Worm (Caenorhabditis elegans) whole organism, L1 larva: ENCODE results near the gene nuo-1.

Experiments
- C04F5.9 ChIP-seq: sonication (generic microtip); optimal IDR thresholded peaks from 2 replicates; lab custom pipeline; 2016; ENCODE audit warnings: missing genetic modification characterization, missing compliant biosample characterization
- C34B4.2 ChIP-seq: sonication (generic microtip); optimal IDR thresholded peaks from 2 replicates; lab custom pipeline; 2017; ENCODE audit warnings: mild to moderate bottlenecking, missing genetic modification characterization, missing compliant biosample characterization
- ceh-90 ChIP-seq: sonication (generic microtip); optimal IDR thresholded peaks from 2 replicates; lab custom pipeline; 2016; ENCODE audit warnings: missing genetic modification characterization, missing compliant biosample characterization
- ces-1 ChIP-seq: fragments of 150-350 bp; optimal IDR thresholded peaks from 2 replicates; lab custom pipeline; 2014; ENCODE audit warnings: missing biosample characterization, missing genetic modification reagents, missing genetic modification characterization
- dpl-1 ChIP-seq, 3 experiments: fragments of 150-350 bp in 2 of 3; sonication (generic microtip) in 1 of 3; optimal IDR thresholded peaks; 2 replicates each; lab custom pipeline; 2014 to 2017; ENCODE audit warnings: missing biosample characterization in 3 of 3, missing genetic modification characterization in 3 of 3, missing genetic modification reagents in 3 of 3
- dsc-1 ChIP-seq: sonication (generic microtip); optimal IDR thresholded peaks from 2 replicates; lab custom pipeline; 2016; ENCODE audit warnings: mild to moderate bottlenecking, missing genetic modification characterization, missing compliant biosample characterization
- efl-1 ChIP-seq, 4 experiments: fragments of 150-350 bp; optimal IDR thresholded peaks in 3 of 4; peaks in 1 of 4; 1 replicate in 1 of 4; 2 replicates in 3 of 4; lab custom pipeline; 2014; ENCODE audit warnings: missing biosample characterization in 2 of 4, missing genetic modification characterization in 2 of 4, missing genetic modification reagents in 2 of 4
- efl-3 ChIP-seq: fragments of 200-800 bp; sonication (Bioruptor generic); optimal IDR thresholded peaks from 2 replicates; lab custom pipeline; 2018; ENCODE audit warnings: mild to moderate bottlenecking, missing genetic modification characterization, missing compliant biosample characterization
- egl-13 ChIP-seq: sonication (generic microtip); optimal IDR thresholded peaks from 2 replicates; lab custom pipeline; 2016; ENCODE audit warnings: missing genotype, missing genetic modification reagents, missing genetic modification characterization, missing compliant biosample characterization
- grh-1 ChIP-seq: fragments of 200-800 bp; sonication (Bioruptor generic); IDR thresholded peaks from 2 replicates; pipeline ENCODE4 v1.3.6; 2022; ENCODE audit warnings: missing genetic modification reagents, missing genetic modification characterization, missing compliant biosample characterization
- isw-1 ChIP-seq: fragments of 200-800 bp; sonication (Bioruptor generic); IDR thresholded peaks from 2 replicates; pipeline ENCODE4 v1.3.6; 2022; ENCODE audit warnings: missing genetic modification characterization, missing compliant biosample characterization
- jun-1 ChIP-seq: fragments of 150-350 bp; optimal IDR thresholded peaks from 2 replicates; lab custom pipeline; 2014; ENCODE audit warnings: missing biosample characterization, missing genetic modification reagents, missing genetic modification characterization
- lin-15B ChIP-seq: fragments of 150-350 bp; sonication (generic microtip); optimal IDR thresholded peaks from 3 replicates; lab custom pipeline; 2014; ENCODE audit warnings: missing biosample characterization, missing genetic modification characterization
- lin-35 ChIP-seq, 2 experiments: fragments of 150-350 bp; optimal IDR thresholded peaks; 2 replicates each; lab custom pipeline; 2014; ENCODE audit warnings: missing biosample characterization in 2 of 2, missing genetic modification characterization in 2 of 2, missing genetic modification reagents in 2 of 2
- lin-39 ChIP-seq: fragments of 150-350 bp; optimal IDR thresholded peaks from 2 replicates; lab custom pipeline; 2014; ENCODE audit warnings: missing biosample characterization, missing genetic modification reagents, missing genetic modification characterization
- lsy-2 ChIP-seq, 2 experiments: fragments of 150-350 bp; optimal IDR thresholded peaks; 2 replicates each; lab custom pipeline; 2014; ENCODE audit warnings: missing biosample characterization in 2 of 2, missing genetic modification characterization in 2 of 2
- mdl-1 ChIP-seq, 2 experiments: fragments of 150-350 bp; optimal IDR thresholded peaks; 2 replicates each; lab custom pipeline; 2014 to 2017; ENCODE audit warnings: missing biosample characterization in 2 of 2, missing genetic modification characterization in 2 of 2, inconsistent platforms in 1 of 2
- nhr-11 ChIP-seq: fragments of 150-350 bp; optimal IDR thresholded peaks from 2 replicates; lab custom pipeline; 2014; ENCODE audit warnings: missing biosample characterization, missing genetic modification characterization
- nhr-12 ChIP-seq: sonication (generic microtip); optimal IDR thresholded peaks from 2 replicates; lab custom pipeline; 2017; ENCODE audit warnings: missing biosample characterization, missing genetic modification characterization
- nhr-19 ChIP-seq: fragments of 200-800 bp; sonication (Bioruptor generic); conservative IDR thresholded peaks from 2 replicates; pipeline ENCODE4 v1.3.6; 2022; ENCODE audit warnings: missing genetic modification characterization, missing compliant biosample characterization
- nhr-28 ChIP-seq: fragments of 150-350 bp; optimal IDR thresholded peaks from 2 replicates; lab custom pipeline; 2014; ENCODE audit warnings: missing biosample characterization, missing genetic modification characterization
- nhr-47 ChIP-seq: sonication (generic microtip); optimal IDR thresholded peaks from 2 replicates; lab custom pipeline; 2016; ENCODE audit warnings: mild to moderate bottlenecking, missing genetic modification characterization, moderate library complexity, missing compliant biosample characterization
- nhr-76 ChIP-seq: sonication (generic microtip); optimal IDR thresholded peaks from 2 replicates; lab custom pipeline; 2017; ENCODE audit warnings: missing biosample characterization, missing genetic modification characterization
- nhr-77 ChIP-seq: fragments of 150-350 bp; optimal IDR thresholded peaks from 2 replicates; lab custom pipeline; 2014; ENCODE audit warnings: missing biosample characterization, missing genetic modification characterization
- nhr-85 ChIP-seq: sonication (generic microtip); peaks from one replicate; lab custom pipeline; 2016; ENCODE audit warnings: missing genetic modification characterization, inconsistent platforms, missing compliant biosample characterization
- nhr-90 ChIP-seq: sonication (generic microtip); optimal IDR thresholded peaks from 2 replicates; lab custom pipeline; 2016; ENCODE audit warnings: mild to moderate bottlenecking, missing genetic modification characterization, missing compliant biosample characterization; ENCODE audit not compliant: poor library complexity
- sox-4 ChIP-seq: sonication (generic microtip); optimal IDR thresholded peaks from 2 replicates; lab custom pipeline; 2016; ENCODE audit warnings: missing genetic modification characterization, missing compliant biosample characterization
- sup-37 ChIP-seq: fragments of 200-800 bp; sonication (Bioruptor generic); optimal IDR thresholded peaks from 2 replicates; lab custom pipeline; 2018; ENCODE audit warnings: mild to moderate bottlenecking, missing genetic modification characterization, missing compliant biosample characterization
- swsn-7 ChIP-seq: sonication (generic microtip); optimal IDR thresholded peaks from 2 replicates; lab custom pipeline; 2016; ENCODE audit warnings: missing genetic modification characterization, missing compliant biosample characterization
- unc-62 ChIP-seq: fragments of 150-350 bp; optimal IDR thresholded peaks from 2 replicates; lab custom pipeline; 2014; ENCODE audit warnings: missing biosample characterization, missing genetic modification reagents, missing genetic modification characterization
- vab-15 ChIP-seq: sonication (generic microtip); optimal IDR thresholded peaks from 2 replicates; lab custom pipeline; 2017; ENCODE audit warnings: missing genotype, mild to moderate bottlenecking, missing genetic modification characterization, missing compliant biosample characterization
- xbp-1 ChIP-seq: sonication (generic microtip); optimal IDR thresholded peaks from 2 replicates; lab custom pipeline; 2016; ENCODE audit warnings: missing genetic modification characterization, missing compliant biosample characterization
- zip-4 ChIP-seq: fragments of 200-800 bp; sonication (Bioruptor generic); optimal IDR thresholded peaks from 2 replicates; lab custom pipeline; 2018; ENCODE audit warnings: mild to moderate bottlenecking, missing genetic modification characterization, moderate library complexity, missing compliant biosample characterization

nuo-1 gene

DNA sequence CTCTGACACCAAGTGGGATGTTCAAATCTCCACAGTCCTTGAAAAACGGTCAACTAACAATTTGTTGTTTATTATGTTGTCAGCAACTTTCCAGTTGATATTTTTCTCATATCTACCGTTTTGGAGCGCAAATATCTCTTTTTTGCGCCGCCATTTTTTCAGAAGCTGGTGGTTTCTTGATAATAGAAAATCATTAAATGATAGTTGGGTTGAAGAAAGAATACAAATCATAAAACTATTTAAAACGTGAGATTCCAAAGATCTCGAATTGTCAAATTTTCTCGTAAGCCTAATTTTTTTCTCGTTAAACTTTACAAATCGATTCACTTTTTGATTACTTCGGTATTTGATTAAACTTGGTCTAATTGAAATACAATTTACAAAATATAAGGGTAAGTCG is 5.2 kb upstream of the nuo-1 start, which contains the start of gene rpl-42:
rpl-42 (plus strand) TSS at position 301 of the 400 bp plus-strand sequence.
- TF ChIP-seq efl-3 (GFP tag; lab: Kevin White, UChicago) (no peak), xbp-1 (no peak), vab-15 (tag; lab: Kevin White, UChicago) (no peak), sup-37 (no peak), grh-1 (GFP tag; lab: Robert Waterston, UW) (no peak), C04F5.9 (tag; lab: Kevin White, UChicago) (no peak), dsc-1 (tag; lab: Kevin White, UChicago) (no peak), mdl-1 (tag; optimal IDR thresholded peaks at IDR 0.05; lab: Kevin White, UChicago) (no peak)

DNA sequence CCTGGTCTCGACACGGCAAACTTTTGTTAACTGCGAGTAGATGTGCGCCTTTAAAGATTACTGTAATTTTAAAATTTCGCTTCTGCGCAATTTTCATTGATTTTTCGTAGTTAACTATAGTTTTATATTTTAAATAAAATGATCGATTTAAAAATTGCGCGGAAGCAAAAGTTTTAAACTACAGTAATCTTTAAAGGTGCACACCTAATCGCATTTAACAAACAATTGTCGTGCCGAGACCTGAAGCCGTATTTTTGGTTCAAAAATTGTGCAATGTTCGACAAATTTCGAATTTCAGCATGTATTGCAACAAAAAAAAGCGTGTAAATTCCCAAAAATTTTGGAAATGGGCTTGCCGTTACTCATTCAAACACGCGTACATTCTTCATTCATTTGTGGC is 3.2 kb upstream of the nuo-1 start:
- TF ChIP-seq ceh-90 (tag; lab: Kevin White, UChicago) (no peak), nhr-19 (GFP tag; lab: Robert Waterston, UW) (no peak), jun-1 (no peak)
- TF ChIP-seq, all 84 proteins: peak for 0

ce11 chrII:11096233-11096632 is 1.4 kb upstream of the nuo-1 start, which contains the start of gene nbs-1:
TSS of gene nbs-1 (minus strand) at chrII:11096478.
- TF ChIP-seq egl-13 (tag; lab: Kevin White, UChicago) = no peak
- peak; percentile 12 for TF ChIP-seq nhr-90 (tag; lab: Kevin White, UChicago)
- TF ChIP-seq lin-35 (GFP tag; optimal IDR thresholded peaks at IDR 0.05; lab: Kevin White, UChicago) = no peak
- no peak for TF ChIP-seq dpl-1 (GFP tag; optimal IDR thresholded peaks at IDR 0.05; lab: Kevin White, UChicago)
- TF ChIP-seq nhr-77 = peak; percentile 7
- TF ChIP-seq nhr-76 (tag; lab: Kevin White, UChicago) = no peak
- no peak for TF ChIP-seq lin-39 (tag; lab: Kevin White, UChicago)
- no peak for TF ChIP-seq zip-4 (GFP tag; lab: Kevin White, UChicago)
- no peak for TF ChIP-seq lin-15B (tag; lab: Kevin White, UChicago)
- no peak for TF ChIP-seq nhr-28 (tag; lab: Kevin White, UChicago)
- peak; percentile 13 for TF ChIP-seq nhr-47
- no peak for TF ChIP-seq jun-1
- TF ChIP-seq C34B4.2 (tag; lab: Kevin White, UChicago) = no peak
- no peak for TF ChIP-seq isw-1 (GFP tag; lab: Robert Waterston, UW)
- TF ChIP-seq unc-62 = no peak
- TF ChIP-seq swsn-7 (tag; lab: Kevin White, UChicago) = no peak
- peak in 1 of 2 experiments; percentile 6 for TF ChIP-seq efl-1 (optimal IDR thresholded peaks at IDR 0.05; lab: Kevin White, UChicago)
- peak in 1 of 2 experiments; percentile 34 for TF ChIP-seq efl-1 (GFP tag; optimal IDR thresholded peaks at IDR 0.05 in 1 of 2; lab: Kevin White, UChicago)
- no peak for TF ChIP-seq ces-1 (GFP tag; lab: Kevin White, UChicago)
- TF ChIP-seq nhr-12 = no peak
- no peak for TF ChIP-seq sox-4 (tag; lab: Kevin White, UChicago)
- peak in 1 of 2 experiments; percentile 41 for TF ChIP-seq lsy-2 (tag; optimal IDR thresholded peaks at IDR 0.05; lab: Kevin White, UChicago)
- peak; percentile 63 for TF ChIP-seq nhr-85 (tag; lab: Kevin White, UChicago)

ce11 chrII:11099841-11100240 is 2.2 kb downstream of the nuo-1 start, which contains the start of gene C09H10.4:
TSS of gene C09H10.4 (plus strand) at chrII:11100141.
- TF ChIP-seq nhr-11 (tag; lab: Kevin White, UChicago) (no peak), vab-15 (tag; lab: Kevin White, UChicago) (no peak)

ce11 chrII:11101171-11101570 is 3.5 kb downstream of the nuo-1 start:
- TF ChIP-seq efl-3 (GFP tag; lab: Kevin White, UChicago) (no peak), lsy-2 (tag; optimal IDR thresholded peaks at IDR 0.05; lab: Kevin White, UChicago) (no peak)
